Worm (Caenorhabditis elegans) whole organism, L1 larva: Measurements from ENCODE around the gene F19G12.1.
A peak's percentile ranks its signal among the peaks of the same experiment; 100 is the strongest.

Source experiments
- C16A3.4 ChIP-seq: fragments of 150-350 bp; optimal IDR thresholded peaks from 2 replicates; lab custom pipeline; 2014; ENCODE audit warnings: missing biosample characterization, missing genetic modification characterization
- ceh-88 ChIP-seq: fragments of 200-800 bp; sonication (Bioruptor generic); IDR thresholded peaks from 2 replicates; pipeline ENCODE4 v1.3.6; 2022; ENCODE audit warnings: missing genetic modification characterization, missing compliant biosample characterization
- efl-1 ChIP-seq, 4 experiments: fragments of 150-350 bp; optimal IDR thresholded peaks in 3 of 4; peaks in 1 of 4; 1 replicate in 1 of 4; 2 replicates in 3 of 4; lab custom pipeline; 2014; ENCODE audit warnings: missing biosample characterization in 2 of 4, missing genetic modification characterization in 2 of 4, missing genetic modification reagents in 2 of 4
- elt-2 ChIP-seq: sonication (generic microtip); optimal IDR thresholded peaks from 2 replicates; lab custom pipeline; 2016; ENCODE audit warnings: missing genetic modification characterization, mild to moderate bottlenecking, inconsistent platforms, missing compliant biosample characterization, missing genetic modification reagents
- fkh-8 ChIP-seq: sonication (generic microtip); optimal IDR thresholded peaks from 2 replicates; lab custom pipeline; 2016; ENCODE audit warnings: mild to moderate bottlenecking, missing genetic modification characterization, missing compliant biosample characterization
- hlh-4 ChIP-seq: sonication (generic microtip); optimal IDR thresholded peaks from 2 replicates; lab custom pipeline; 2016; ENCODE audit warnings: mild to moderate bottlenecking, missing genetic modification characterization, missing compliant biosample characterization
- nhr-71 ChIP-seq: sonication (generic microtip); optimal IDR thresholded peaks from 2 replicates; lab custom pipeline; 2016; ENCODE audit warnings: mild to moderate bottlenecking, missing genetic modification characterization, moderate library complexity, missing compliant biosample characterization
- rnt-1 ChIP-seq: sonication (generic microtip); optimal IDR thresholded peaks from 2 replicates; lab custom pipeline; 2016; ENCODE audit warnings: mild to moderate bottlenecking, missing genetic modification characterization, moderate library complexity, missing compliant biosample characterization
- unc-98 ChIP-seq: fragments of 200-800 bp; sonication (Bioruptor generic); IDR thresholded peaks from 2 replicates; pipeline ENCODE4 v1.3.6; 2022; ENCODE audit warnings: missing genetic modification characterization, missing compliant biosample characterization

The F19G12.1 gene

DNA sequence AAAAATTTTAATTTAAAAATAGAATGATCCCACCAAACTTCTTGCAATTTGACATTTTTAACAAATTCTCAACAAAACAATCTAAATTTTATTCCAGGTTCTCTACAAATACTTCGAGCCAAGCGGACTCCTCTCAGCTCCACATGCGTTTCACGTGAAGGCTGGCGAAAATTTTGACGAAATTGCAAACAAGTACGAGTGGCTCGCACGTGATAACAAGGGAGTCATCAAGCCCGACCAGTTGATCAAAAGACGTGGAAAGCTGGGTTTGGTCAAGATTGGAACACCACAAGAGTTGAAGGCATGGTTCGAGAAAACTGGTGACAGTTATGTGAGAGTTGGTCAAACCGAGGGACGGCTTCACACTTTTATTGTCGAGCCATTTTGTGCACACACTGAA lies 48.8 kb downstream of the F19G12.1 start:
- no peak for TF ChIP-seq unc-98 (GFP tag; lab: Robert Waterston, UW)
- no peak for TF ChIP-seq hlh-4 (tag; lab: Kevin White, UChicago)
- TF ChIP-seq ceh-88 = peak; percentile 3; the same call in 1 of the 2 replicates
- TF ChIP-seq rnt-1 (tag; lab: Kevin White, UChicago) = peak; percentile 23
- TF ChIP-seq elt-2 (tag; lab: Kevin White, UChicago) = peak; percentile 3
- TF ChIP-seq C16A3.4 (tag; lab: Kevin White, UChicago) = no peak
- TF ChIP-seq nhr-71 (tag; lab: Kevin White, UChicago) = peak; percentile 20
- TF ChIP-seq, all 84 proteins: peak for 4

DNA sequence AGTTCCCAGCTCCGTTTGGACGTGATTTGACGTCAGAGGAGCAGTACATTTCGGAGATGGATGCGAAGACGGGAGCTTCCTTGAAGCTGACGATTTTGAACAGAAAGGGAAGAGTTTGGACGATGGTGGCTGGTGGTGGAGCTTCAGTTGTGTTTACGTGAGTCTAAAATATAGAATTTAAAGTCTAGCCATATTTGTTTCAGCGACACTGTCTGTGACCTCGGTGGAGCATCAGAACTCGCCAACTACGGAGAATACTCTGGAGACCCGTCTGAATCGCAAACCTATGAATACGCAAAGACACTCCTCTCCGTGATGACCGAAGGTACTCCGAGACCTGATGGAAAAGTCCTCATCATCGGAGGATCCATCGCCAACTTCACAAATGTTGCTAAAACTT lies 49.8 kb downstream of the F19G12.1 start:
- TF ChIP-seq fkh-8 (tag; lab: Kevin White, UChicago) (no peak), efl-1 (optimal IDR thresholded peaks at IDR 0.05; lab: Kevin White, UChicago) (no peak), efl-1 (GFP tag; optimal IDR thresholded peaks at IDR 0.05 in 1 of 2; lab: Kevin White, UChicago) (peak in 1 of 2 experiments; percentile 75)
